Fruit fly (Drosophila melanogaster) whole organism, pupa: Measurements from ENCODE around the gene Pkd2.

Experiments used
- CG10348 ChIP-seq: fragments of 200-800 bp; sonication (Bioruptor generic); IDR thresholded peaks from 2 replicates; pipeline ENCODE4 v1.3.6; 2022; ENCODE audit warnings: missing biosample characterization, missing genetic modification characterization
- CG12605 ChIP-seq: fragments of 200-800 bp; sonication (Bioruptor generic); IDR thresholded peaks from 2 replicates; pipeline ENCODE4 v1.3.6; 2022; ENCODE audit warnings: missing biosample characterization, missing genetic modification characterization
- CG14655 ChIP-seq: fragments of 200-800 bp; sonication (Bioruptor generic); optimal IDR thresholded peaks from 3 replicates; lab custom pipeline; 2017; ENCODE audit warnings: mild to moderate bottlenecking, missing biosample characterization, missing genetic modification reagents, missing genetic modification characterization
- CG15710 ChIP-seq: fragments of 200-800 bp; sonication (Bioruptor generic); optimal IDR thresholded peaks from 2 replicates; lab custom pipeline; 2018; ENCODE audit warnings: missing biosample characterization, mild to moderate bottlenecking, missing genetic modification characterization, moderate library complexity
- CG17806 ChIP-seq: fragments of 200-800 bp; sonication (Bioruptor generic); optimal IDR thresholded peaks from 2 replicates; lab custom pipeline; 2018; ENCODE audit warnings: missing biosample characterization, mild to moderate bottlenecking, missing genetic modification characterization, moderate library complexity
- CG32121 ChIP-seq: fragments of 200-800 bp; sonication (Bioruptor generic); IDR thresholded peaks from 2 replicates; pipeline ENCODE4 v1.3.6; 2022; ENCODE audit warnings: missing biosample characterization, missing genetic modification characterization
- CG34367 ChIP-seq: fragments of 200-800 bp; sonication (Bioruptor generic); optimal IDR thresholded peaks from 2 replicates; lab custom pipeline; 2018; ENCODE audit warnings: missing biosample characterization, mild to moderate bottlenecking, missing genetic modification characterization
- CG4496 ChIP-seq: fragments of 200-800 bp; sonication (Bioruptor generic); IDR thresholded peaks from 3 replicates; pipeline ENCODE4 v1.3.6; 2022; ENCODE audit warnings: missing biosample characterization, missing genetic modification characterization
- CG8301 ChIP-seq: fragments of 200-800 bp; sonication (Bioruptor generic); optimal IDR thresholded peaks from 2 replicates; lab custom pipeline; 2018; ENCODE audit warnings: missing biosample characterization, mild to moderate bottlenecking, missing genetic modification characterization
- D1 ChIP-seq: fragments of 200-800 bp; sonication (Bioruptor generic); optimal IDR thresholded peaks from 2 replicates; lab custom pipeline; 2018; ENCODE audit warnings: missing biosample characterization, mild to moderate bottlenecking, missing genetic modification characterization, moderate library complexity
- EcR ChIP-seq: fragments of 200-800 bp; sonication (Bioruptor generic); optimal IDR thresholded peaks from 3 replicates; lab custom pipeline; 2019; ENCODE audit warnings: missing biosample characterization, missing genetic modification characterization, mild to moderate bottlenecking, moderate library complexity, missing genetic modification reagents
- Pif1A ChIP-seq: fragments of 200-800 bp; sonication (Bioruptor generic); optimal IDR thresholded peaks from 3 replicates; lab custom pipeline; 2016; ENCODE audit warnings: missing biosample characterization, missing genetic modification characterization
- gl ChIP-seq: fragments of 200-800 bp; sonication (Bioruptor generic); optimal IDR thresholded peaks from 2 replicates; lab custom pipeline; 2018; ENCODE audit warnings: missing biosample characterization, mild to moderate bottlenecking, missing genetic modification characterization

dm6 chr2L:12421188-12421587 lies 23.1 kb downstream of the Pkd2 start:
- TF ChIP-seq CG32121 (GFP tag; lab: Robert Waterston, UW) (no peak), CG34367 (tag; lab: Kevin White, UChicago) (no peak), CG4496 (no peak), CG12605 (GFP tag; lab: Robert Waterston, UW) (no peak), CG8301 (tag; lab: Kevin White, UChicago) (no peak), EcR (GFP tag; lab: Kevin White, UChicago) (no peak), CG17806 (no peak), D1 (tag; lab: Kevin White, UChicago) (no peak), CG10348 (GFP tag; lab: Robert Waterston, UW) (no peak), Pif1A (GFP tag; lab: Kevin White, UChicago) (no peak), CG14655 (GFP tag; lab: Kevin White, UChicago) (no peak), gl (tag; lab: Kevin White, UChicago) (no peak), CG15710 (tag; lab: Kevin White, UChicago) (no peak)
